Worm (Caenorhabditis elegans) whole organism, midembryonic: ENCODE data around the gene C16C8.26.

Experiments
- flt-1 ChIP-seq: fragments of 200-800 bp; sonication (Bioruptor generic); IDR thresholded peaks from 2 replicates; pipeline ENCODE4 v1.3.6; 2022; ENCODE audit warnings: missing genetic modification characterization, missing compliant biosample characterization
- med-1 ChIP-seq: sonication (generic microtip); optimal IDR thresholded peaks from 2 replicates; lab custom pipeline; 2017; ENCODE audit warnings: missing genetic modification characterization, mild to moderate bottlenecking, missing compliant biosample characterization, antibody characterized with exemption, missing genetic modification reagents; ENCODE audit not compliant: insufficient read depth
- ref-1 ChIP-seq: fragments of 200-800 bp; sonication (Bioruptor generic); conservative IDR thresholded peaks from 2 replicates; pipeline ENCODE4 v1.3.6; 2022; ENCODE audit warnings: missing genetic modification reagents, missing genetic modification characterization, missing compliant biosample characterization
- tab-1 ChIP-seq: fragments of 200-800 bp; sonication (Bioruptor generic); IDR thresholded peaks from 2 replicates; pipeline ENCODE4 v1.3.6; 2022; ENCODE audit warnings: missing genetic modification characterization, missing compliant biosample characterization
- ztf-23 ChIP-seq: fragments of 200-800 bp; sonication (Bioruptor generic); IDR thresholded peaks from 2 replicates; pipeline ENCODE4 v1.3.6; 2022; ENCODE audit warnings: missing genetic modification reagents, missing genetic modification characterization, missing compliant biosample characterization

DNA sequence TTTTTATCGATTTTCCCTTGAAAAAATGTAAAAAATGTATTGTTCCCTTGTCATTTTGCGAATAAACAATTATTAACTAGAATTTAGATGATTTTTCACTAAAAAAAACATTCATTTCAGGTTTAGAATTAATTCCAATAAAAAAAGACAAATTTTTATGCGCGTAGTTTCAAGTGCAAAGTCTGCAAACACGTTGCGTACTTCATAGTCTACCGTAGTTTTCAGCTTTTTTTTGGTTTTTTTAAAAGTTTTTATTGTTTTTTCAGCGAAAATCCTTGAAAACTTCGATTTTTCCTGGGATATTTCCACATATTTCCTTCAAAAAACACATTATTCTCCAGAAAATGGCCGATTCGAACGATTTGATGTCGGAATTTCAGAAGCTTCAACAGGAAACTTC lies 4.6 kb downstream of the C16C8.26 start, which contains the start of gene C16C8.11:
- no peak for TF ChIP-seq tab-1 (GFP tag; lab: Robert Waterston, UW)
- no peak for TF ChIP-seq ztf-23 (GFP tag; lab: Robert Waterston, UW)
- no peak for TF ChIP-seq flt-1 (GFP tag; lab: Robert Waterston, UW)
- no peak for TF ChIP-seq ref-1
- TF ChIP-seq med-1 (GFP tag; lab: Kevin White, UChicago) = no peak
